Fruit fly (Drosophila melanogaster) Kc167 (cell line): ENCODE data around the gene Ero1L.

Experiments
- Myc ChIP-seq: fragments of >200 bp; optimal IDR thresholded peaks from 2 replicates; lab custom pipeline; 2017; ENCODE audit warnings: missing external identifiers
- Sin3A ChIP-seq: fragments of >200 bp; optimal IDR thresholded peaks from 2 replicates; lab custom pipeline; 2018; ENCODE audit warnings: missing external identifiers
- h ChIP-seq: fragments of >200 bp; optimal IDR thresholded peaks from 3 replicates; lab custom pipeline; 2018; ENCODE audit warnings: missing external identifiers
- insv ChIP-seq: fragments of >200 bp; optimal IDR thresholded peaks from 3 replicates; lab custom pipeline; 2018; ENCODE audit warnings: missing external identifiers

- TF ChIP-seq Myc: no peak
- no peak for TF ChIP-seq h (lab: Kevin White, UChicago)
- TF ChIP-seq insv (lab: Kevin White, UChicago): no peak
- TF ChIP-seq Sin3A (lab: Kevin White, UChicago): no peak
Measured at dm6 chr3L:4158361-4158760, 11.8 kb upstream of the Ero1L start.
